Worm (Caenorhabditis elegans) whole organism, late embryonic: ENCODE data around the gene sri-6.

Source experiments
- C08G9.2 ChIP-seq: sonication (generic microtip); optimal IDR thresholded peaks from 2 replicates; lab custom pipeline; 2016; ENCODE audit warnings: mild to moderate bottlenecking, missing genetic modification characterization, moderate library complexity, missing compliant biosample characterization
- C38D4.7 ChIP-seq: fragments of 200-800 bp; sonication (Bioruptor generic); optimal IDR thresholded peaks from 2 replicates; lab custom pipeline; 2018; ENCODE audit warnings: mild to moderate bottlenecking, missing genetic modification characterization, moderate library complexity, missing compliant biosample characterization
- K02D7.2 ChIP-seq: sonication (generic microtip); optimal IDR thresholded peaks from 2 replicates; lab custom pipeline; 2017; ENCODE audit warnings: mild to moderate bottlenecking, missing genetic modification characterization, missing compliant biosample characterization
- T23F11.4 ChIP-seq: fragments of 200-800 bp; sonication (Bioruptor generic); optimal IDR thresholded peaks from 2 replicates; lab custom pipeline; 2018; ENCODE audit warnings: mild to moderate bottlenecking, missing genetic modification characterization, missing compliant biosample characterization
- ahr-1 ChIP-seq: sonication (generic microtip); optimal IDR thresholded peaks from 2 replicates; lab custom pipeline; 2016; ENCODE audit warnings: missing genetic modification characterization, missing compliant biosample characterization
- ama-1 ChIP-seq: fragments of 150-350 bp; optimal IDR thresholded peaks from 2 replicates; lab custom pipeline; 2014
- ceh-18 ChIP-seq: sonication (generic microtip); optimal IDR thresholded peaks from 2 replicates; lab custom pipeline; 2016; ENCODE audit warnings: missing genetic modification characterization, missing compliant biosample characterization
- ceh-19 ChIP-seq: fragments of 200-800 bp; sonication (Bioruptor generic); optimal IDR thresholded peaks from 2 replicates; lab custom pipeline; 2018; ENCODE audit warnings: mild to moderate bottlenecking, missing genetic modification characterization, missing compliant biosample characterization
- ceh-22 ChIP-seq: sonication (generic microtip); optimal IDR thresholded peaks from 2 replicates; lab custom pipeline; 2017; ENCODE audit warnings: missing biosample characterization, missing genetic modification characterization
- ceh-24 ChIP-seq: sonication (generic microtip); optimal IDR thresholded peaks from 2 replicates; lab custom pipeline; 2016; ENCODE audit warnings: mild to moderate bottlenecking, missing genetic modification characterization, missing compliant biosample characterization
- ceh-6 ChIP-seq: fragments of 200-800 bp; sonication (Bioruptor generic); optimal IDR thresholded peaks from 2 replicates; lab custom pipeline; 2018; ENCODE audit warnings: mild to moderate bottlenecking, missing genetic modification characterization, missing compliant biosample characterization
- ceh-9 ChIP-seq: sonication (generic microtip); optimal IDR thresholded peaks from 2 replicates; lab custom pipeline; 2016; ENCODE audit warnings: mild to moderate bottlenecking, missing genetic modification characterization, inconsistent platforms, missing compliant biosample characterization
- che-1 ChIP-seq: sonication (generic microtip); optimal IDR thresholded peaks from 2 replicates; lab custom pipeline; 2016; ENCODE audit warnings: mild to moderate bottlenecking, missing genetic modification characterization, missing compliant biosample characterization
- dve-1 ChIP-seq: sonication (generic microtip); optimal IDR thresholded peaks from 2 replicates; lab custom pipeline; 2017; ENCODE audit warnings: antibody characterized with exemption, mild to moderate bottlenecking, missing genetic modification characterization, missing compliant biosample characterization
- elt-4 ChIP-seq: sonication (generic microtip); optimal IDR thresholded peaks from 2 replicates; lab custom pipeline; 2016; ENCODE audit warnings: missing genetic modification characterization, missing compliant biosample characterization
- ets-4 ChIP-seq: sonication (generic microtip); optimal IDR thresholded peaks from 2 replicates; lab custom pipeline; 2016; ENCODE audit warnings: missing genetic modification characterization, missing compliant biosample characterization
- fax-1 ChIP-seq: sonication (generic microtip); optimal IDR thresholded peaks from 2 replicates; lab custom pipeline; 2016; ENCODE audit warnings: missing genotype, missing genetic modification characterization, missing compliant biosample characterization
- fkh-10 ChIP-seq: fragments of 150-350 bp; optimal IDR thresholded peaks from 2 replicates; lab custom pipeline; 2014; ENCODE audit warnings: missing biosample characterization, missing genetic modification reagents, missing genetic modification characterization
- gmeb-2 ChIP-seq: sonication (generic microtip); optimal IDR thresholded peaks from 2 replicates; lab custom pipeline; 2016; ENCODE audit warnings: missing genetic modification characterization, inconsistent platforms, missing compliant biosample characterization
- hlh-13 ChIP-seq: fragments of 200-800 bp; sonication (Bioruptor generic); optimal IDR thresholded peaks from 2 replicates; lab custom pipeline; 2018; ENCODE audit warnings: mild to moderate bottlenecking, missing genetic modification characterization, missing compliant biosample characterization
- hlh-30 ChIP-seq: sonication (generic microtip); optimal IDR thresholded peaks from 2 replicates; lab custom pipeline; 2017; ENCODE audit warnings: antibody characterized with exemption, missing genetic modification characterization, missing compliant biosample characterization; ENCODE audit not compliant: insufficient read depth
- hlh-6 ChIP-seq: sonication (generic microtip); optimal IDR thresholded peaks from 2 replicates; lab custom pipeline; 2016; ENCODE audit warnings: missing genotype, missing genetic modification characterization, missing compliant biosample characterization
- hlh-8 ChIP-seq: sonication (generic microtip); optimal IDR thresholded peaks from 2 replicates; lab custom pipeline; 2016; ENCODE audit warnings: missing genotype, missing genetic modification characterization, missing compliant biosample characterization
- lin-11 ChIP-seq: fragments of 200-800 bp; sonication (Bioruptor generic); optimal IDR thresholded peaks from 2 replicates; lab custom pipeline; 2018; ENCODE audit warnings: mild to moderate bottlenecking, missing genetic modification characterization, missing compliant biosample characterization
- madf-2 ChIP-seq: sonication (generic microtip); optimal IDR thresholded peaks from 2 replicates; lab custom pipeline; 2017; ENCODE audit warnings: missing genetic modification characterization, missing compliant biosample characterization
- nhr-11 ChIP-seq: fragments of 150-350 bp; optimal IDR thresholded peaks from 2 replicates; lab custom pipeline; 2014; ENCODE audit warnings: missing biosample characterization, missing genetic modification characterization
- nhr-232 ChIP-seq: sonication (generic microtip); optimal IDR thresholded peaks from 2 replicates; lab custom pipeline; 2016; ENCODE audit warnings: missing genetic modification characterization, missing compliant biosample characterization
- npax-4 ChIP-seq: sonication (generic microtip); optimal IDR thresholded peaks from 2 replicates; lab custom pipeline; 2016; ENCODE audit warnings: missing genetic modification characterization, missing compliant biosample characterization
- pat-9 ChIP-seq: fragments of 200-800 bp; sonication (Bioruptor generic); optimal IDR thresholded peaks from 2 replicates; lab custom pipeline; 2018; ENCODE audit warnings: mild to moderate bottlenecking, missing genetic modification characterization, moderate library complexity, missing compliant biosample characterization
- pha-2 ChIP-seq: sonication (generic microtip); optimal IDR thresholded peaks from 2 replicates; lab custom pipeline; 2017; ENCODE audit warnings: mild to moderate bottlenecking, missing genetic modification characterization, missing compliant biosample characterization
- ref-2 ChIP-seq: sonication (generic microtip); optimal IDR thresholded peaks from 2 replicates; lab custom pipeline; 2016; ENCODE audit warnings: missing genetic modification characterization, missing compliant biosample characterization
- sox-4 ChIP-seq: sonication (generic microtip); optimal IDR thresholded peaks from 2 replicates; lab custom pipeline; 2017; ENCODE audit warnings: mild to moderate bottlenecking, missing genetic modification characterization, inconsistent platforms, missing compliant biosample characterization
- tbx-2 ChIP-seq: sonication (generic microtip); optimal IDR thresholded peaks from 2 replicates; lab custom pipeline; 2016; ENCODE audit warnings: missing genetic modification characterization, missing compliant biosample characterization
- tbx-7 ChIP-seq: sonication (generic microtip); optimal IDR thresholded peaks from 2 replicates; lab custom pipeline; 2016; ENCODE audit warnings: missing genotype, missing genetic modification characterization, missing compliant biosample characterization
- ttx-3 ChIP-seq: sonication (generic microtip); optimal IDR thresholded peaks from 2 replicates; lab custom pipeline; 2016; ENCODE audit warnings: missing genetic modification reagents, missing genetic modification characterization, missing compliant biosample characterization
- unc-3 ChIP-seq, 2 experiments: fragments of 200-800 bp in 1 of 2; sonication (Bioruptor generic) in 1 of 2; sonication (generic microtip) in 1 of 2; conservative IDR thresholded peaks in 1 of 2; optimal IDR thresholded peaks in 1 of 2; 2 replicates each; pipeline versions ENCODE4 v1.3.6 to Lab custom; 2016 to 2022; ENCODE audit warnings: missing compliant biosample characterization in 2 of 2, missing genetic modification characterization in 2 of 2, missing genetic modification reagents in 1 of 2
- unc-42 ChIP-seq: sonication (generic microtip); optimal IDR thresholded peaks from 2 replicates; lab custom pipeline; 2016; ENCODE audit warnings: missing genotype, missing genetic modification characterization, missing compliant biosample characterization
- unc-86 ChIP-seq: sonication (generic microtip); optimal IDR thresholded peaks from 2 replicates; lab custom pipeline; 2016; ENCODE audit warnings: missing genetic modification characterization, missing compliant biosample characterization
- zip-5 ChIP-seq: sonication (generic microtip); optimal IDR thresholded peaks from 2 replicates; lab custom pipeline; 2016; ENCODE audit warnings: missing genetic modification characterization, missing compliant biosample characterization
- ztf-16 ChIP-seq: sonication (generic microtip); optimal IDR thresholded peaks from 2 replicates; lab custom pipeline; 2017; ENCODE audit warnings: missing genetic modification characterization, missing compliant biosample characterization

Gene sri-6

DNA sequence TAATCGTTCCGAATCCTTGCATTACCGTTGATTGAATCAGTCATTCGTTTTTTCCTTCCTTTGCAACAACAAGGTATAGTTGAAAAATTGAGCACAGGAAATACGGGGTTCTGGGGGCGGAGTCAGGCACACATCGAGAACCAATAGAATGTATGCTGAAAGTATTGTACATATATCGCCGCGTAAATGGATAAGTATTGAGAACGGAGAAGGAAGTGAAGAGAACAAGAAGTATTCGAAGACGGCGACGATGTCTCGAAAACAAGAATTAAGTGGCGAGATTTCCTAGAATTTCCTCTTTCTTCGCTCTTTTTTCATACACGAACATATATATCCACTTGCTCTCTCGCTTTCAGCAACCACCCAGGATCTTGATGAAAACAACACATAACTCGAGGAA, 35.6 kb downstream of the sri-6 start:
- TF ChIP-seq nhr-11: no peak
- TF ChIP-seq nhr-232: no peak
- TF ChIP-seq tbx-7 (tag; lab: Kevin White, UChicago): no peak
- no peak for TF ChIP-seq ref-2 (tag; lab: Kevin White, UChicago)
- no peak for TF ChIP-seq ttx-3 (tag; lab: Kevin White, UChicago)
- TF ChIP-seq ceh-18: no peak
- TF ChIP-seq che-1: no peak
- TF ChIP-seq ceh-19 (GFP tag; lab: Kevin White, UChicago): no peak
- TF ChIP-seq T23F11.4 (GFP tag; lab: Kevin White, UChicago): no peak
- TF ChIP-seq hlh-6 (tag; lab: Kevin White, UChicago): no peak
- no peak for TF ChIP-seq unc-3 (GFP tag; conservative IDR thresholded peaks at IDR 0.05; lab: Robert Waterston, UW)
- TF ChIP-seq unc-3 (tag; optimal IDR thresholded peaks at IDR 0.05; lab: Kevin White, UChicago): no peak
- TF ChIP-seq C38D4.7 (GFP tag; lab: Kevin White, UChicago): no peak
- no peak for TF ChIP-seq unc-42 (tag; lab: Kevin White, UChicago)
- no peak for TF ChIP-seq K02D7.2 (tag; lab: Kevin White, UChicago)
- no peak for TF ChIP-seq hlh-13 (GFP tag; lab: Kevin White, UChicago)
- no peak for TF ChIP-seq ceh-24 (tag; lab: Kevin White, UChicago)
- TF ChIP-seq ama-1: no peak
- no peak for TF ChIP-seq ztf-16
- no peak for TF ChIP-seq C08G9.2 (tag; lab: Kevin White, UChicago)

DNA sequence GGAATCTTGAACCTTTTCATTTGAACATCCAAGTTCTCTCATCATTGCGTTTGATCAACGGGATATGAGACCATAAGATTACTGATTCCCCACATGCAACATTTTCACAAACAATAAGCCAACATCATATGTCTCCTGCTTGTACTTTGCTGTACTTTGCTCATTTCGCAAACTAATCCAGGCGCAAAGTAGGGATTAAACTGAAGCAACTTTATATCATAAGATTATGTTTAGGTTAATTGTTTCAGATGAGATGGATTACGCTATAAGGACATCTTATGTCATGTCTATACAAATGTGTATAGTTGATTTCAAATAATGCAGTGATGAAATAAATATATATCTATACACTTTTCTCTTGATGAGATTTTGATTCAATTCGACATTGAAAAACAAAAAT, 44.1 kb downstream of the sri-6 start:
- TF ChIP-seq elt-4 (tag; lab: Kevin White, UChicago): no peak
- TF ChIP-seq fax-1 (tag; lab: Kevin White, UChicago): no peak
- no peak for TF ChIP-seq ceh-22 (tag; lab: Kevin White, UChicago)
- no peak for TF ChIP-seq dve-1 (tag; lab: Kevin White, UChicago)
- TF ChIP-seq pat-9 (tag; lab: Kevin White, UChicago): no peak
- TF ChIP-seq hlh-13 (GFP tag; lab: Kevin White, UChicago): no peak
- no peak for TF ChIP-seq ceh-24 (tag; lab: Kevin White, UChicago)
- no peak for TF ChIP-seq ahr-1 (tag; lab: Kevin White, UChicago)
- no peak for TF ChIP-seq tbx-2
- TF ChIP-seq ceh-18: no peak

DNA sequence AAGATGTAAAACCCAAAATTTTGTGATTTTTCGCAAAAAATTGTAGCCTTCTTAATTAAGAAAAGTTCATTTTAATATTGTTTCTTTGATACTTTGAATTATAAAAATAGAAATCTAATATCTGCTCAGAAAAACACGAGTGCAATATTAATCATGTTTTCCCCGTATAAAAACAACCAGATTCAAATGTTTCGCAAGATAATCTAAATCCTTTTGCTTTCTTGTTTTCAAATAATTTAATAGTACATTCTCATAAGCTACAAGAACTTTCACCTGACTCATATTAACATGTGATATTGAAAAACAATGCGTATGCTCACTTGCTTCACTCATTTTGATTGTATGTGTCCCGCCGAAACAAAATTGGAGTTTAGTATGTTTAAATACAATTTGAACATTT, 49.8 kb downstream of the sri-6 start:
- TF ChIP-seq hlh-6 (tag; lab: Kevin White, UChicago) (no peak), ceh-6 (GFP tag; lab: Kevin White, UChicago) (no peak), gmeb-2 (no peak), unc-42 (tag; lab: Kevin White, UChicago) (no peak), unc-86 (no peak)

DNA sequence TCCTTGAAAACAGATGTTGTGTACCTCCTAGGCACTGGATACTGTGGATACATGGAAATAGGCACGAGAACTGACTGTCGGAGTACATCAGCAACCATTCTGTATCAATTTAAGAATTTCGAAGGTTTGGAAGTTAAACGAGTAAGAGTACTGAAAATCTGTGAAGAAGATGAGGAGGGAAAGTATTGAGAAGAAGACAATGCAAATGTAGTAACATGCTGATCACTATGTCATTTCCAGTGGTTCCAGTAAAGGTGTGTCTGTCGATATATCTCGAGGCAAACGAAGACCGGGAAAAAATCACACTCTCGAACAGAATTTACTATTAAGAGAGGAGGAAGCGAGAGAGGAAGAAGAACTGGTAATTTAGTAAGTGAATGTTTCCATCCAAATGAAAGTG, 51.0 kb downstream of the sri-6 start, which contains the start of gene dmd-10:
dmd-10 (minus strand) TSS at position 101 of the 400 bp plus-strand sequence.
- TF ChIP-seq zip-5 (tag; lab: Kevin White, UChicago): no peak
- no peak for TF ChIP-seq sox-4 (tag; lab: Kevin White, UChicago)
- no peak for TF ChIP-seq hlh-8 (tag; lab: Kevin White, UChicago)
- TF ChIP-seq ets-4 (tag; lab: Kevin White, UChicago): no peak
- TF ChIP-seq nhr-232: no peak
- TF ChIP-seq fkh-10 (GFP tag; lab: Kevin White, UChicago): no peak
- TF ChIP-seq hlh-30 (tag; lab: Kevin White, UChicago): no peak
- no peak for TF ChIP-seq fax-1 (tag; lab: Kevin White, UChicago)
- no peak for TF ChIP-seq ceh-9
- TF ChIP-seq nhr-11: no peak
- no peak for TF ChIP-seq pha-2 (tag; lab: Kevin White, UChicago)
- no peak for TF ChIP-seq ama-1
- TF ChIP-seq gmeb-2: no peak
- TF ChIP-seq ttx-3 (tag; lab: Kevin White, UChicago): no peak
- TF ChIP-seq madf-2 (tag; lab: Kevin White, UChicago): no peak
- TF ChIP-seq lin-11 (tag; lab: Kevin White, UChicago): no peak
- no peak for TF ChIP-seq ceh-6 (GFP tag; lab: Kevin White, UChicago)
- no peak for TF ChIP-seq npax-4
- TF ChIP-seq ahr-1 (tag; lab: Kevin White, UChicago): no peak
